Fruit fly (Drosophila melanogaster): ENCODE measurements around the gene Prosbeta2R1.

- TF ChIP-seq cyc (GFP tag; optimal IDR thresholded peaks at IDR 0.05) (no peak), Eip78C (GFP tag) (no peak), eg (GFP tag; IDR thresholded peaks at IDR 0.05) (no peak), OdsH (GFP tag; optimal IDR thresholded peaks at IDR 0.05) (no peak), Ets21C (GFP tag; optimal IDR thresholded peaks at IDR 0.05) (no peak), Lpt (GFP tag; optimal IDR thresholded peaks at IDR 0.05) (no peak), Eip93F (GFP tag; optimal IDR thresholded peaks at IDR 0.05) (no peak), CG16779 (tag; optimal IDR thresholded peaks at IDR 0.05) (no peak), lz (GFP tag; optimal IDR thresholded peaks at IDR 0.05) (no peak), dac (GFP tag; optimal IDR thresholded peaks at IDR 0.05) (no peak), Smox (GFP tag; optimal IDR thresholded peaks at IDR 0.05) (no peak)
Observed at dm6 chrX:5852677-5853076, 43.9 kb downstream of the Prosbeta2R1 start.
